Fruit fly (Drosophila melanogaster): ENCODE data around the gene Lk6.

Gene Lk6

dm6 chr3R:11735337-11735736 lies 28.9 kb downstream of the Lk6 start, which contains the start of gene CG14721 (continued):
- TF ChIP-seq CG18262 (tag; optimal IDR thresholded peaks at IDR 0.05) = no peak
- no peak for TF ChIP-seq cg (GFP tag; optimal IDR thresholded peaks at IDR 0.05)
- no peak for TF ChIP-seq Blimp-1 (GFP tag; optimal IDR thresholded peaks at IDR 0.05)
- TF ChIP-seq Dref (GFP tag; IDR thresholded peaks at IDR 0.05) = 0 out of 2 replicates have a peak, but pooled peaks have one; percentile 31
- TF ChIP-seq row (GFP tag; IDR thresholded peaks at IDR 0.05) = peak; percentile 49; the same call in 2 of the 3 replicates
- TF ChIP-seq CG31365 (tag; optimal IDR thresholded peaks at IDR 0.05) = no peak
- peak; percentile 71 for TF ChIP-seq HmgD (GFP tag; optimal IDR thresholded peaks at IDR 0.05)
- no peak for TF ChIP-seq CG4404 (GFP tag; IDR thresholded peaks at IDR 0.05)
- TF ChIP-seq nau (GFP tag; optimal IDR thresholded peaks at IDR 0.05) = no peak
- 0 out of 3 replicates have a peak, but pooled peaks have one; percentile 11 for TF ChIP-seq ken (GFP tag; IDR thresholded peaks at IDR 0.05)
- peak; percentile 56 for TF ChIP-seq CoRest (tag; optimal IDR thresholded peaks at IDR 0.05)
- peak; percentile 91 for TF ChIP-seq CG9797 (GFP tag; optimal IDR thresholded peaks at IDR 0.05)
- TF ChIP-seq Ets65A (GFP tag) = no peak
- no peak for TF ChIP-seq Oaz (GFP tag; IDR thresholded peaks at IDR 0.05)
- no peak for TF ChIP-seq CG17829 (tag; optimal IDR thresholded peaks at IDR 0.05)
- TF ChIP-seq tup (GFP tag; optimal IDR thresholded peaks at IDR 0.05) = no peak
- TF ChIP-seq Adf1 (GFP tag; IDR thresholded peaks at IDR 0.05) = peak; percentile 32
- 0 out of 3 replicates have a peak, but pooled peaks have one; percentile 5 for TF ChIP-seq Dbx (GFP tag; IDR thresholded peaks at IDR 0.05)
- no peak for TF ChIP-seq CG13894 (tag; optimal IDR thresholded peaks at IDR 0.05)
- TF ChIP-seq chn (GFP tag; optimal IDR thresholded peaks at IDR 0.05) = peak; percentile 92
- TF ChIP-seq unc-4 (GFP tag; IDR thresholded peaks at IDR 0.05; ENCODE audit: partially characterized antibody) = peak; percentile 49; the same call in 1 of the 2 replicates
- no peak for TF ChIP-seq NFAT (GFP tag; IDR thresholded peaks at IDR 0.05)
- TF ChIP-seq CG14050 (GFP tag; IDR thresholded peaks at IDR 0.05) = no peak
- peak; percentile 33; the same call in 1 of the 2 replicates for TF ChIP-seq CG9932 (GFP tag; IDR thresholded peaks at IDR 0.05)
- TF ChIP-seq nom (GFP tag; optimal IDR thresholded peaks at IDR 0.05) = no peak
- no peak for TF ChIP-seq CG13123 (GFP tag; optimal IDR thresholded peaks at IDR 0.05)
- TF ChIP-seq CG3407 (GFP tag; optimal IDR thresholded peaks at IDR 0.05) = no peak
- TF ChIP-seq trem (tag; optimal IDR thresholded peaks at IDR 0.05) = peak; percentile 99
- peak; percentile 0 for TF ChIP-seq cato (GFP tag; optimal IDR thresholded peaks at IDR 0.05; ENCODE audit: borderline replicate concordance)
- no peak for TF ChIP-seq tio (GFP tag; optimal IDR thresholded peaks at IDR 0.05)
- TF ChIP-seq mirr (GFP tag; optimal IDR thresholded peaks at IDR 0.05) = no peak
- TF ChIP-seq CG7786 (GFP tag; optimal IDR thresholded peaks at IDR 0.05) = no peak
- TF ChIP-seq CG3995 (GFP tag; optimal IDR thresholded peaks at IDR 0.05) = peak; percentile 82
- TF ChIP-seq nmo (GFP tag; optimal IDR thresholded peaks at IDR 0.05) = peak; percentile 54
- no peak for TF ChIP-seq sug (tag; optimal IDR thresholded peaks at IDR 0.05)
- TF ChIP-seq CG43689 (GFP tag; IDR thresholded peaks at IDR 0.05) = no peak
- TF ChIP-seq MESR4 (GFP tag; optimal IDR thresholded peaks at IDR 0.05) = peak; percentile 45
- TF ChIP-seq chif (GFP tag; optimal IDR thresholded peaks at IDR 0.05) = peak in 1 of 2 experiments; percentile 25
- no peak for TF ChIP-seq yki (optimal IDR thresholded peaks at IDR 0.05)
- peak; percentile 83 for TF ChIP-seq gfzf (GFP tag; optimal IDR thresholded peaks at IDR 0.05)
- TF ChIP-seq abd-A (tag; optimal IDR thresholded peaks at IDR 0.05) = no peak
- peak; percentile 48 for TF ChIP-seq CG4424 (GFP tag; optimal IDR thresholded peaks at IDR 0.05)
- no peak for TF ChIP-seq HLH3B (GFP tag; IDR thresholded peaks at IDR 0.05)
- TF ChIP-seq ewg (GFP tag; optimal IDR thresholded peaks at IDR 0.05) = peak; percentile 62
- no peak for TF ChIP-seq CG12942 (GFP tag; optimal IDR thresholded peaks at IDR 0.05)
- peak; percentile 25 for TF ChIP-seq CG12391 (tag; optimal IDR thresholded peaks at IDR 0.05)
- TF ChIP-seq Hsf (GFP tag; optimal IDR thresholded peaks at IDR 0.05) = peak; percentile 23
- no peak for TF ChIP-seq B-H2 (GFP tag; optimal IDR thresholded peaks at IDR 0.05)
- TF ChIP-seq Side (GFP tag; optimal IDR thresholded peaks at IDR 0.05) = no peak
- TF ChIP-seq org-1 (GFP tag; optimal IDR thresholded peaks at IDR 0.05) = no peak
- no peak for TF ChIP-seq CG9437 (GFP tag; optimal IDR thresholded peaks at IDR 0.05)
